Worm (Caenorhabditis elegans): ENCODE measurements around the gene C45G7.13.

- TF ChIP-seq nhr-237 (tag; optimal IDR thresholded peaks at IDR 0.05), result no peak
- TF ChIP-seq unc-62 (GFP tag; optimal IDR thresholded peaks at IDR 0.05), result no peak
- TF ChIP-seq hlh-1 (tag; optimal IDR thresholded peaks at IDR 0.05), result no peak
- TF ChIP-seq ham-2 (GFP tag; optimal IDR thresholded peaks at IDR 0.05), result no peak
- TF ChIP-seq lsy-2 (tag; optimal IDR thresholded peaks at IDR 0.05), result no peak
- no peak for TF ChIP-seq bed-3 (GFP tag; optimal IDR thresholded peaks at IDR 0.05)
- TF ChIP-seq snpc-4 (tag; optimal IDR thresholded peaks at IDR 0.05), result no peak
- TF ChIP-seq ztf-11 (tag; optimal IDR thresholded peaks at IDR 0.05), result no peak
These were observed 51.7 kb downstream of the C45G7.13 start, which contains the start of gene Y38F2AR.10 for ce11 chrIV:2399420-2399819.

All from whole organism, mixed stage, embryonic.